Worm (Caenorhabditis elegans): ENCODE measurements around the gene blos-4.

The blos-4 gene

ce11 chrII:6257220-6257877 lies 12.3 kb downstream of the blos-4 start:
- TF ChIP-seq nhr-28 (tag; optimal IDR thresholded peaks at IDR 0.05) (peak; percentile 97), lin-15B (tag; optimal IDR thresholded peaks at IDR 0.05) (no peak)

- no peak for TF ChIP-seq lin-13 (GFP tag; optimal IDR thresholded peaks at IDR 0.05)
- no peak for TF ChIP-seq daf-16 (GFP tag; optimal IDR thresholded peaks at IDR 0.05)
- TF ChIP-seq daf-16 (tag; optimal IDR thresholded peaks at IDR 0.05) = peak; percentile 90
- TF ChIP-seq nhr-28 (tag; optimal IDR thresholded peaks at IDR 0.05) = peak; percentile 92
- TF ChIP-seq dmd-8 (GFP tag; IDR thresholded peaks at IDR 0.05) = no peak
- peak; percentile 76 for TF ChIP-seq pqm-1 (tag; optimal IDR thresholded peaks at IDR 0.05)
- peak; percentile 9 for TF ChIP-seq nhr-77 (tag; optimal IDR thresholded peaks at IDR 0.05)
Observed at ce11 chrII:6259867-6260266, 14.8 kb downstream of the blos-4 start, which contains the start of gene F13H8.11. Gene F13H8.11 (minus strand): TSS chrII:6260021.

- TF ChIP-seq nhr-102 (tag; optimal IDR thresholded peaks at IDR 0.05) (no peak), mes-2 (tag; optimal IDR thresholded peaks at IDR 0.05; ENCODE audit: poor library complexity, severe bottlenecking) (peak; percentile 42), hlh-11 (tag; optimal IDR thresholded peaks at IDR 0.05) (peak; percentile 36), daf-19 (GFP tag; conservative IDR thresholded peaks at IDR 0.05) (no peak), dve-1 (tag; optimal IDR thresholded peaks at IDR 0.05; ENCODE audit: insufficient read depth) (peak; percentile 30), nhr-6 (tag; optimal IDR thresholded peaks at IDR 0.05) (peak; percentile 38), daf-16 (GFP tag; optimal IDR thresholded peaks at IDR 0.05) (no peak), daf-16 (tag; optimal IDR thresholded peaks at IDR 0.05) (peak; percentile 55), hlh-30 (tag; optimal IDR thresholded peaks at IDR 0.05; ENCODE audit: insufficient read depth) (peak; percentile 1), aha-1 (tag) (peak; percentile 76), zfp-2 (tag; optimal IDR thresholded peaks at IDR 0.05) (no peak), zip-11 (GFP tag; IDR thresholded peaks at IDR 0.05) (no peak)
Observed at ce11 chrII:6260684-6261083, 15.6 kb downstream of the blos-4 start, which contains the start of gene nmgp-1. Gene nmgp-1 (plus strand): TSS chrII:6260857.

- TF ChIP-seq spr-1 (tag; optimal IDR thresholded peaks at IDR 0.05) (no peak), ctbp-1 (GFP tag; IDR thresholded peaks at IDR 0.05) (no peak), mdl-1 (tag; optimal IDR thresholded peaks at IDR 0.05) (no peak), mes-2 (tag; optimal IDR thresholded peaks at IDR 0.05; ENCODE audit: poor library complexity, severe bottlenecking) (no peak), pha-4 (GFP tag; IDR thresholded peaks at IDR 0.05) (no peak), pha-4 (tag; optimal IDR thresholded peaks at IDR 0.05) (no peak)
Observed at ce11 chrII:6262222-6262621, 17.2 kb downstream of the blos-4 start, which contains the start of gene F13H8.12. Gene F13H8.12 (plus strand): TSS chrII:6262522.

- TF ChIP-seq R02D3.7 (tag; optimal IDR thresholded peaks at IDR 0.05) = no peak
- no peak for TF ChIP-seq vab-7 (GFP tag; IDR thresholded peaks at IDR 0.05)
- TF ChIP-seq dve-1 (tag; optimal IDR thresholded peaks at IDR 0.05; ENCODE audit: insufficient read depth) = no peak
- no peak for TF ChIP-seq skn-1 (tag; optimal IDR thresholded peaks at IDR 0.05)
Observed at ce11 chrII:6263685-6264084, 18.6 kb downstream of the blos-4 start, which contains the start of gene F13H8.3. Gene F13H8.3 (plus strand): TSS chrII:6263985.

ce11 chrII:6267983-6268382 lies 22.9 kb downstream of the blos-4 start, which contains the start of gene F13H8.8:
Gene F13H8.8 (minus strand): TSS chrII:6268083.
- no peak for TF ChIP-seq lin-39 (tag; optimal IDR thresholded peaks at IDR 0.05)
- TF ChIP-seq egl-27 (tag; optimal IDR thresholded peaks at IDR 0.05) = no peak
- no peak for TF ChIP-seq nhr-48 (tag; optimal IDR thresholded peaks at IDR 0.05)
- no peak for TF ChIP-seq ZK337.2 (GFP tag; IDR thresholded peaks at IDR 0.05)
- no peak for TF ChIP-seq madf-5 (GFP tag; IDR thresholded peaks at IDR 0.05)
- no peak for TF ChIP-seq skn-1 (tag; optimal IDR thresholded peaks at IDR 0.05)
- TF ChIP-seq ztf-7 (tag; optimal IDR thresholded peaks at IDR 0.05) = no peak
- no peak for TF ChIP-seq ztf-11 (tag; optimal IDR thresholded peaks at IDR 0.05)
- TF ChIP-seq pqm-1 (tag; optimal IDR thresholded peaks at IDR 0.05) = no peak
- no peak for TF ChIP-seq F26F4.8 (GFP tag; conservative IDR thresholded peaks at IDR 0.05)
- no peak for TF ChIP-seq dmd-6 (GFP tag; IDR thresholded peaks at IDR 0.05)
- TF ChIP-seq mdl-1 (tag; optimal IDR thresholded peaks at IDR 0.05) = no peak
- no peak for TF ChIP-seq nhr-77 (tag; optimal IDR thresholded peaks at IDR 0.05)
- TF ChIP-seq dmd-9 (GFP tag; IDR thresholded peaks at IDR 0.05) = no peak
- TF ChIP-seq set-16 (GFP tag; IDR thresholded peaks at IDR 0.05) = no peak
- no peak for TF ChIP-seq nhr-42 (GFP tag; IDR thresholded peaks at IDR 0.05)
- TF ChIP-seq ces-1 (GFP tag; optimal IDR thresholded peaks at IDR 0.05) = no peak
